Worm (Caenorhabditis elegans): ENCODE data around the gene H01M10.2.

ce11 chrX:2553433-2553860, 32.1 kb downstream of the H01M10.2 start:
- TF ChIP-seq lsy-2 (tag; optimal IDR thresholded peaks at IDR 0.05), result peak; percentile 42 to 67
- peak in 1 of 3 experiments; percentile 18 for TF ChIP-seq dpl-1 (GFP tag; optimal IDR thresholded peaks at IDR 0.05)
- TF ChIP-seq nhr-77 (tag; optimal IDR thresholded peaks at IDR 0.05), result peak; percentile 43
- TF ChIP-seq hlh-4 (tag; optimal IDR thresholded peaks at IDR 0.05), result no peak
- TF ChIP-seq nhr-90 (tag; optimal IDR thresholded peaks at IDR 0.05; ENCODE audit: poor library complexity), result peak; percentile 85
- TF ChIP-seq lin-15B (tag; optimal IDR thresholded peaks at IDR 0.05), result no peak
- no peak for TF ChIP-seq egl-27 (tag; optimal IDR thresholded peaks at IDR 0.05)
- TF ChIP-seq nhr-11 (tag; optimal IDR thresholded peaks at IDR 0.05), result no peak

All from whole organism, L1 larva.